Worm (Caenorhabditis elegans) whole organism, young adult: ENCODE measurements around the gene C53A5.17.
A peak's percentile ranks its signal among the peaks of the same experiment; 100 is the strongest.

ENCODE experiments used
- B0336.3 ChIP-seq: fragments of 200-800 bp; sonication (Bioruptor generic); IDR thresholded peaks from 2 replicates; pipeline ENCODE4 v1.3.6; 2022; ENCODE audit warnings: missing genetic modification characterization, missing compliant biosample characterization
- D2030.7 ChIP-seq: fragments of 200-800 bp; sonication (Bioruptor generic); IDR thresholded peaks from 2 replicates; pipeline ENCODE4 v1.3.6; 2022; ENCODE audit warnings: missing genetic modification reagents, missing genetic modification characterization, missing compliant biosample characterization
- F37B4.10 ChIP-seq: fragments of 200-800 bp; sonication (Bioruptor generic); IDR thresholded peaks from 2 replicates; pipeline ENCODE4 v1.3.6; 2022; ENCODE audit warnings: missing genetic modification characterization, missing compliant biosample characterization
- F52B5.7 ChIP-seq: sonication (generic microtip); optimal IDR thresholded peaks from 2 replicates; lab custom pipeline; 2016; ENCODE audit warnings: mild to moderate bottlenecking, missing genetic modification characterization, missing compliant biosample characterization
- F57C9.4 ChIP-seq: sonication (generic microtip); optimal IDR thresholded peaks from 2 replicates; lab custom pipeline; 2017; ENCODE audit warnings: mild to moderate bottlenecking, missing genetic modification characterization, missing compliant biosample characterization
- K11D2.4 ChIP-seq: fragments of 200-800 bp; sonication (Bioruptor generic); IDR thresholded peaks from 2 replicates; pipeline ENCODE4 v1.3.6; 2022; ENCODE audit warnings: missing genetic modification reagents, missing genetic modification characterization, missing compliant biosample characterization
- T26A5.8 ChIP-seq: sonication (generic microtip); optimal IDR thresholded peaks from 2 replicates; lab custom pipeline; 2016; ENCODE audit warnings: missing genetic modification characterization, missing compliant biosample characterization
- Y95B8A.8 ChIP-seq: fragments of 200-800 bp; sonication (Bioruptor generic); IDR thresholded peaks from 2 replicates; pipeline ENCODE4 v1.3.6; 2022; ENCODE audit warnings: missing genetic modification reagents, missing genetic modification characterization, missing compliant biosample characterization
- ZK185.1 ChIP-seq: sonication (generic microtip); optimal IDR thresholded peaks from 2 replicates; lab custom pipeline; 2016; ENCODE audit warnings: mild to moderate bottlenecking, missing genetic modification characterization, missing compliant biosample characterization; ENCODE audit not compliant: poor library complexity, severe bottlenecking
- athp-1 ChIP-seq: sonication (generic microtip); optimal IDR thresholded peaks from 2 replicates; lab custom pipeline; 2017; ENCODE audit warnings: mild to moderate bottlenecking, missing genetic modification characterization, missing compliant biosample characterization
- attf-3 ChIP-seq: fragments of 200-800 bp; sonication (Bioruptor generic); conservative IDR thresholded peaks from 2 replicates; pipeline ENCODE4 v1.3.6; 2022; ENCODE audit warnings: missing genetic modification reagents, missing genetic modification characterization, missing compliant biosample characterization
- ceh-100 ChIP-seq: fragments of 200-800 bp; sonication (Bioruptor generic); IDR thresholded peaks from 2 replicates; pipeline ENCODE4 v1.3.6; 2022; ENCODE audit warnings: missing genetic modification reagents, missing genetic modification characterization, missing compliant biosample characterization
- ceh-58 ChIP-seq: fragments of 200-800 bp; sonication (Bioruptor generic); IDR thresholded peaks from 2 replicates; pipeline ENCODE4 v1.3.6; 2022; ENCODE audit warnings: missing genetic modification characterization, missing compliant biosample characterization
- ceh-79 ChIP-seq: sonication (generic microtip); optimal IDR thresholded peaks from 2 replicates; lab custom pipeline; 2017; ENCODE audit warnings: mild to moderate bottlenecking, missing genetic modification characterization, missing compliant biosample characterization
- die-1 ChIP-seq: sonication (generic microtip); optimal IDR thresholded peaks from 2 replicates; lab custom pipeline; 2016; ENCODE audit warnings: missing genotype, mild to moderate bottlenecking, missing genetic modification characterization, missing compliant biosample characterization
- egrh-3 ChIP-seq: fragments of 200-800 bp; sonication (Bioruptor generic); IDR thresholded peaks from 2 replicates; pipeline ENCODE4 v1.3.6; 2022; ENCODE audit warnings: missing genetic modification reagents, missing genetic modification characterization, missing compliant biosample characterization
- ets-4 ChIP-seq: fragments of 200-800 bp; sonication (Bioruptor generic); optimal IDR thresholded peaks from 2 replicates; lab custom pipeline; 2018; ENCODE audit warnings: mild to moderate bottlenecking, missing genetic modification characterization, missing compliant biosample characterization
- hlh-26 ChIP-seq: fragments of 200-800 bp; sonication (Bioruptor generic); conservative IDR thresholded peaks from 2 replicates; pipeline ENCODE4 v1.3.6; 2022; ENCODE audit warnings: missing genetic modification reagents, missing genetic modification characterization, missing compliant biosample characterization
- let-526 ChIP-seq: fragments of 200-800 bp; sonication (Bioruptor generic); IDR thresholded peaks from 2 replicates; pipeline ENCODE4 v1.3.6; 2022; ENCODE audit warnings: missing genetic modification reagents, missing genetic modification characterization, missing compliant biosample characterization
- madf-6 ChIP-seq: fragments of 200-800 bp; sonication (Bioruptor generic); IDR thresholded peaks from 2 replicates; pipeline ENCODE4 v1.3.6; 2022; ENCODE audit warnings: missing genetic modification reagents, missing genetic modification characterization, missing compliant biosample characterization
- mes-4 ChIP-seq: sonication (generic microtip); optimal IDR thresholded peaks from 2 replicates; lab custom pipeline; 2016; ENCODE audit warnings: missing genotype, missing genetic modification characterization, missing compliant biosample characterization
- mxl-1 ChIP-seq: sonication (generic microtip); optimal IDR thresholded peaks from 2 replicates; lab custom pipeline; 2016; ENCODE audit warnings: missing genetic modification characterization, missing compliant biosample characterization
- nfya-2 ChIP-seq: fragments of 200-800 bp; sonication (Bioruptor generic); IDR thresholded peaks from 2 replicates; pipeline ENCODE4 v1.3.6; 2022; ENCODE audit warnings: missing genetic modification reagents, missing genetic modification characterization, missing compliant biosample characterization
- nhr-120 ChIP-seq: fragments of 200-800 bp; sonication (Bioruptor generic); IDR thresholded peaks from 2 replicates; pipeline ENCODE4 v1.3.6; 2022; ENCODE audit warnings: missing genetic modification characterization, missing compliant biosample characterization
- nhr-179 ChIP-seq: sonication (generic microtip); optimal IDR thresholded peaks from 2 replicates; lab custom pipeline; 2016; ENCODE audit warnings: mild to moderate bottlenecking, missing genetic modification characterization, missing compliant biosample characterization
- nhr-80 ChIP-seq: sonication (generic microtip); optimal IDR thresholded peaks from 2 replicates; lab custom pipeline; 2016; ENCODE audit warnings: missing genetic modification characterization, missing compliant biosample characterization
- snpc-1.3 ChIP-seq: sonication (generic microtip); optimal IDR thresholded peaks from 2 replicates; lab custom pipeline; 2017; ENCODE audit warnings: missing genetic modification characterization, mild to moderate bottlenecking, missing compliant biosample characterization, antibody characterized with exemption, moderate library complexity, missing genotype, missing genetic modification reagents; ENCODE audit not compliant: insufficient read depth
- snpc-4 ChIP-seq, 5 experiments: fragments of 150-350 bp in 1 of 5; sonication (generic microtip) in 4 of 5; optimal IDR thresholded peaks; 2 replicates each; lab custom pipeline; 2014 to 2018; ENCODE audit warnings: missing genetic modification characterization in 5 of 5, missing biosample characterization in 3 of 5, antibody characterized with exemption in 2 of 5, mild to moderate bottlenecking in 2 of 5, missing compliant biosample characterization in 2 of 5, missing genotype in 2 of 5, moderate library complexity in 2 of 5, missing genetic modification reagents in 1 of 5
- xnd-1 ChIP-seq: sonication (generic microtip); optimal IDR thresholded peaks from 2 replicates; lab custom pipeline; 2016; ENCODE audit warnings: missing genotype, missing genetic modification reagents, missing genetic modification characterization, missing compliant biosample characterization
- zfh-2 ChIP-seq: fragments of 200-800 bp; sonication (Bioruptor generic); conservative IDR thresholded peaks from 2 replicates; pipeline ENCODE4 v1.3.6; 2022; ENCODE audit warnings: missing genetic modification reagents, missing genetic modification characterization, missing compliant biosample characterization
- ztf-22 ChIP-seq: fragments of 200-800 bp; sonication (Bioruptor generic); optimal IDR thresholded peaks from 2 replicates; lab custom pipeline; 2018; ENCODE audit warnings: mild to moderate bottlenecking, missing genetic modification characterization, moderate library complexity, missing compliant biosample characterization

C53A5.17 gene

DNA sequence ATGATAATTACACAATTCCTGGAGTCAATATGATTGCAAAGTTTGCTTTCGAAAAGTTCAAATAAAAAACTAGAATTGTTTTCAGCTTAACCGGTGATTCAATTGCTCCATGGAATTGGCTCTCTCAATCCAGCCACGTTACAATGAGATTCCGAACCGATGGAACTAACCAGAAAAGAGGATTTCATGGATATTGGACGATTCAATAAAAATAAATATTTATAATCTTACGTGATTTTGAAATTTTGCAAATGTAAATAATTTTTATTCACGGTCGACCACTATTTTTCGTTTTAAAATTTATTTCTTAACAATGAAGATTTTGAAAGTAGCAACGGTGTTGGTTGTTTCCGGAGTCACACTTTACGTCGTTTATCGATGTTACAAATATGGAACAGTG is 38.9 kb downstream of the C53A5.17 start, which contains the start of gene R02D5.10:
Gene R02D5.10, plus strand, starts transcription at position 301 of the 400 bp plus-strand sequence.
- TF ChIP-seq let-526 (GFP tag; lab: Robert Waterston, UW): no peak
- TF ChIP-seq zfh-2 (GFP tag; lab: Robert Waterston, UW): no peak
- no peak for TF ChIP-seq mxl-1 (tag; lab: Kevin White, UChicago)
- no peak for TF ChIP-seq T26A5.8
- TF ChIP-seq attf-3 (GFP tag; lab: Robert Waterston, UW): no peak
- TF ChIP-seq B0336.3 (GFP tag; lab: Robert Waterston, UW): no peak
- TF ChIP-seq madf-6 (GFP tag; lab: Robert Waterston, UW): no peak
- no peak for TF ChIP-seq snpc-4 (GFP tag; optimal IDR thresholded peaks at IDR 0.05; lab: Kevin White, UChicago)
- TF ChIP-seq snpc-4 (tag; optimal IDR thresholded peaks at IDR 0.05; lab: Kevin White, UChicago): no peak

ce11 chrV:14481401-14481800 is 39.5 kb downstream of the C53A5.17 start, which contains the start of gene R02D5.7:
R02D5.7 (minus strand) TSS chrV:14481501.
- peak; percentile 20 for TF ChIP-seq nhr-80 (tag; lab: Kevin White, UChicago)
- no peak for TF ChIP-seq K11D2.4

DNA sequence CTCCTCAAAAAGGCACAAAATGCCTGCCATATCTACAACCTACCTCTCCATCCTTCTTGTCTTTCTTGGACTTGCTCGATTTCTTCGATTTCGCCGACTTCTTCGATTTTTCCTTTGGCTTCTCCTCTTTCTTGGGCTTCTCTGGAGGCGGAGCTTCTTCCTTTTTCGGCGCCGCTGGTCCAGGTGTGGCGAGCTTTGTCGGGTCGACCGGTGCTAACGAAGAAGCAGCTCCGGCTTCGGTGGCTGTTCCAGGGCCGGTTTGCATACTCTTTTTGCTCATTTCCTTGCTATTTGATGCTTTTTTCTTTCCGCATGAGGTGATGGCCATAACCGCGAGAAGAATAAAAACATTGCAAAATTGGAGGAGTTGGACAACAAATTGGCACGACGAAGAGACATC is 40.4 kb downstream of the C53A5.17 start:
- TF ChIP-seq F57C9.4 (tag; lab: Kevin White, UChicago) (no peak), athp-1 (tag; lab: Kevin White, UChicago) (no peak), egrh-3 (GFP tag; lab: Robert Waterston, UW) (peak; percentile 51; the same call in 1 of the 2 replicates), ZK185.1 (tag; lab: Kevin White, UChicago) (no peak), nhr-179 (tag; lab: Kevin White, UChicago) (no peak), hlh-26 (GFP tag; lab: Robert Waterston, UW) (no peak), nfya-2 (no peak)

ce11 chrV:14478979-14479378 is 41.9 kb downstream of the C53A5.17 start, which contains the start of gene clec-55:
clec-55 (plus strand) TSS chrV:14479279.
- TF ChIP-seq ceh-79 (tag; lab: Kevin White, UChicago): no peak
- TF ChIP-seq xnd-1: no peak
- no peak for TF ChIP-seq ztf-22 (GFP tag; lab: Kevin White, UChicago)
- TF ChIP-seq Y95B8A.8 (GFP tag; lab: Robert Waterston, UW): no peak
- TF ChIP-seq D2030.7 (GFP tag; lab: Robert Waterston, UW): no peak
- no peak for TF ChIP-seq ceh-58 (GFP tag; lab: Robert Waterston, UW)
- no peak for TF ChIP-seq snpc-1.3 (tag; lab: Kevin White, UChicago)

DNA sequence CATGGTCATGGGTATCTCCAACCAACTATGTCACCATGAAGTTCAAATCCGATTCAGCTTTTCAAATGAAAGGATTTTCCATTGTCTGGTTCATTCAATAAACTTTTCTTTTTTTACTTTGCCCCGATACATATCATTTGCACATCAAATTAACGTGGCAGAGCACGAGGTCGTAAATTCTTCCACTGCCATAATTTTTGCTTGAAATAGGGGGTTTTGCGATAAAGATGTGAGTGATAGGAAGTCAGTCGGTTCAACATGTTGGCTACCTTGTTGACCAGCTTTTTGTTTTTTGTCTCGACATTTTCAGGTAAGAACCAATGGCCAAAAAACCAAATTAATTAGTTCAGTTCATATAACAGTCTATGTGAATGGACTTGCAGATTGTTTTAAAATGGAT is 44.2 kb downstream of the C53A5.17 start, which contains the start of gene clec-54:
Gene clec-54, plus strand, starts transcription at position 224 of the 400 bp plus-strand sequence.
- TF ChIP-seq nhr-120 (GFP tag; lab: Robert Waterston, UW): no peak
- TF ChIP-seq nhr-80 (tag; lab: Kevin White, UChicago): peak; percentile 35
- TF ChIP-seq F52B5.7 (tag; lab: Kevin White, UChicago): no peak

DNA sequence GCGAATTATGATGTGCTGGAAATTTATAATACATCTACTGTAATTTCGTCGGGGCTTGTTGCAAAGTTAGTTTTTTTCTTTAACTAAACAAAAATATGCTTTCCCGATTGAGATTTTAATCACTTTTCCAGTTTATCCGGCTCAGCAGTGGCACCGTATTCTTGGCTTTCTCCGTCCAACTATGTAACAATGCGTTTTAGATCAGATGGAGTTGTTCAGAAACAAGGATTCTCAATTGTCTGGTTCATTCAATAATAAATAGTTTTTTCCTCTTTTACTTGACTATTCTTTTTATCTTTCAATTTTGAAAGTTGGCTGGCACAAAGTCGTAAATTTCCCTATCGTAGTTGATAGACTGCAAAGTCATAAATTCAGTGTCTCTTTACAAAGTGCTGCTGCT is 46.8 kb downstream of the C53A5.17 start, which contains the start of gene clec-56:
Gene clec-56, plus strand, starts transcription at position 301 of the 400 bp plus-strand sequence.
- peak; percentile 24 for TF ChIP-seq nhr-80 (tag; lab: Kevin White, UChicago)
- no peak for TF ChIP-seq ets-4 (GFP tag; lab: Kevin White, UChicago)
- no peak for TF ChIP-seq B0336.3 (GFP tag; lab: Robert Waterston, UW)
- TF ChIP-seq die-1 (tag; lab: Kevin White, UChicago): no peak
- TF ChIP-seq mes-4 (tag; lab: Kevin White, UChicago): no peak
- no peak for TF ChIP-seq F37B4.10
- no peak for TF ChIP-seq ceh-100 (GFP tag; lab: Robert Waterston, UW)
